Worm (Caenorhabditis elegans) whole organism, early embryonic: ENCODE data around the gene pho-10.

Experiments used
- B0310.2 ChIP-seq: sonication (generic microtip); optimal IDR thresholded peaks from 2 replicates; lab custom pipeline; 2016; ENCODE audit warnings: mild to moderate bottlenecking, missing genetic modification characterization, missing compliant biosample characterization
- F13C5.2 ChIP-seq: sonication (generic microtip); optimal IDR thresholded peaks from 2 replicates; lab custom pipeline; 2017; ENCODE audit warnings: mild to moderate bottlenecking, missing genetic modification characterization, inconsistent platforms, missing compliant biosample characterization
- aly-1 ChIP-seq: sonication (generic microtip); optimal IDR thresholded peaks from 2 replicates; lab custom pipeline; 2016; ENCODE audit warnings: missing genetic modification characterization, missing compliant biosample characterization
- ama-1 ChIP-seq: fragments of 150-350 bp; optimal IDR thresholded peaks from 2 replicates; lab custom pipeline; 2014
- ceh-13 ChIP-seq: fragments of 200-800 bp; sonication (Bioruptor generic); optimal IDR thresholded peaks from 2 replicates; lab custom pipeline; 2018; ENCODE audit warnings: mild to moderate bottlenecking, missing genetic modification characterization, missing compliant biosample characterization
- ceh-36 ChIP-seq: sonication (generic microtip); optimal IDR thresholded peaks from 2 replicates; lab custom pipeline; 2016; ENCODE audit warnings: missing genetic modification characterization, inconsistent platforms, missing compliant biosample characterization
- ets-7 ChIP-seq: sonication (generic microtip); optimal IDR thresholded peaks from 2 replicates; lab custom pipeline; 2016; ENCODE audit warnings: missing genotype, missing genetic modification characterization, missing compliant biosample characterization
- flt-1 ChIP-seq: fragments of 200-800 bp; sonication (Bioruptor generic); IDR thresholded peaks from 2 replicates; pipeline ENCODE4 v1.3.6; 2022; ENCODE audit warnings: missing genetic modification characterization, missing compliant biosample characterization
- hmbx-1 ChIP-seq: sonication (generic microtip); optimal IDR thresholded peaks from 2 replicates; lab custom pipeline; 2016; ENCODE audit warnings: mild to moderate bottlenecking, missing genetic modification characterization, missing compliant biosample characterization
- hmg-4 ChIP-seq: fragments of 200-800 bp; sonication (Bioruptor generic); optimal IDR thresholded peaks from 2 replicates; lab custom pipeline; 2018; ENCODE audit warnings: mild to moderate bottlenecking, missing genetic modification characterization, missing compliant biosample characterization
- hnd-1 ChIP-seq: sonication (generic microtip); optimal IDR thresholded peaks from 2 replicates; lab custom pipeline; 2016; ENCODE audit warnings: missing genetic modification characterization, missing compliant biosample characterization
- pes-1 ChIP-seq: fragments of 200-800 bp; sonication (Bioruptor generic); IDR thresholded peaks from 2 replicates; pipeline ENCODE4 v1.3.6; 2022; ENCODE audit warnings: missing genetic modification reagents, missing genetic modification characterization, missing compliant biosample characterization
- scrt-1 ChIP-seq: fragments of 200-800 bp; sonication (Bioruptor generic); IDR thresholded peaks from 2 replicates; pipeline ENCODE4 v1.3.6; 2022; ENCODE audit warnings: missing genetic modification characterization, missing compliant biosample characterization
- sea-1 ChIP-seq: fragments of 200-800 bp; sonication (Bioruptor generic); conservative IDR thresholded peaks from 2 replicates; pipeline ENCODE4 v1.3.6; 2022; ENCODE audit warnings: missing genetic modification characterization, missing compliant biosample characterization
- tbx-11 ChIP-seq: fragments of 200-800 bp; sonication (Bioruptor generic); IDR thresholded peaks from 2 replicates; pipeline ENCODE4 v1.3.6; 2022; ENCODE audit warnings: missing genetic modification characterization, missing compliant biosample characterization
- tbx-37 ChIP-seq: fragments of 200-800 bp; sonication (Bioruptor generic); conservative IDR thresholded peaks from 2 replicates; pipeline ENCODE4 v1.3.6; 2022; ENCODE audit warnings: missing genetic modification reagents, missing genetic modification characterization, missing compliant biosample characterization
- tra-4 ChIP-seq: sonication (generic microtip); optimal IDR thresholded peaks from 2 replicates; lab custom pipeline; 2017; ENCODE audit warnings: missing genetic modification characterization, missing compliant biosample characterization

Gene pho-10

ce11 chrII:9920468-9920867, at the start of gene pho-10:
pho-10 (minus strand) TSS chrII:9920568.
- no peak for TF ChIP-seq tbx-37
- TF ChIP-seq F13C5.2 (tag; lab: Kevin White, UChicago): no peak
- no peak for TF ChIP-seq B0310.2
- no peak for TF ChIP-seq tbx-11
- no peak for TF ChIP-seq sea-1 (GFP tag; lab: Robert Waterston, UW)

- 0 out of 2 replicates have a peak, but pooled peaks have one; percentile 33 for TF ChIP-seq pes-1 (GFP tag; lab: Robert Waterston, UW)
- no peak for TF ChIP-seq scrt-1 (GFP tag; lab: Robert Waterston, UW)
- no peak for TF ChIP-seq ets-7 (tag; lab: Kevin White, UChicago)
- TF ChIP-seq flt-1 (GFP tag; lab: Robert Waterston, UW): no peak
- no peak for TF ChIP-seq B0310.2
- TF ChIP-seq sea-1 (GFP tag; lab: Robert Waterston, UW): no peak
- TF ChIP-seq aly-1 (tag; lab: Kevin White, UChicago): no peak
- TF ChIP-seq F13C5.2 (tag; lab: Kevin White, UChicago): no peak
- peak; percentile 57; the same call in 1 of the 2 replicates for TF ChIP-seq tbx-37
- no peak for TF ChIP-seq hmbx-1
- TF ChIP-seq ceh-13 (GFP tag; lab: Kevin White, UChicago): no peak
- no peak for TF ChIP-seq tra-4 (tag; lab: Kevin White, UChicago)
Measured at ce11 chrII:9967999-9968706, 47.8 kb upstream of the pho-10 start, which contains the start of the genes R53.4 and psf-1. R53.4 (minus strand) TSS chrII:9968049. psf-1 (plus strand) TSS chrII:9968673.

ce11 chrII:9966954-9967353, 46.6 kb upstream of the pho-10 start, which contains the start of gene dtmk-1:
dtmk-1 (minus strand) TSS chrII:9967099.
- TF ChIP-seq B0310.2 (no peak), hnd-1 (tag; lab: Kevin White, UChicago) (no peak), ets-7 (tag; lab: Kevin White, UChicago) (no peak), F13C5.2 (tag; lab: Kevin White, UChicago) (no peak), pes-1 (GFP tag; lab: Robert Waterston, UW) (no peak)

- TF ChIP-seq sea-1 (GFP tag; lab: Robert Waterston, UW): no peak
- TF ChIP-seq hnd-1 (tag; lab: Kevin White, UChicago): no peak
- no peak for TF ChIP-seq tbx-11
- no peak for TF ChIP-seq aly-1 (tag; lab: Kevin White, UChicago)
- TF ChIP-seq ets-7 (tag; lab: Kevin White, UChicago): no peak
- no peak for TF ChIP-seq B0310.2
- TF ChIP-seq tra-4 (tag; lab: Kevin White, UChicago): no peak
- TF ChIP-seq ama-1: no peak
- no peak for TF ChIP-seq F13C5.2 (tag; lab: Kevin White, UChicago)
- no peak for TF ChIP-seq tbx-37
- TF ChIP-seq pes-1 (GFP tag; lab: Robert Waterston, UW): no peak
- TF ChIP-seq ceh-36 (tag; lab: Kevin White, UChicago): no peak
- no peak for TF ChIP-seq flt-1 (GFP tag; lab: Robert Waterston, UW)
- TF ChIP-seq hmbx-1: no peak
- no peak for TF ChIP-seq scrt-1 (GFP tag; lab: Robert Waterston, UW)
Measured at ce11 chrII:9965325-9965724, 45.0 kb upstream of the pho-10 start.

- TF ChIP-seq ceh-36 (tag; lab: Kevin White, UChicago) (no peak), flt-1 (GFP tag; lab: Robert Waterston, UW) (no peak), sea-1 (GFP tag; lab: Robert Waterston, UW) (no peak), ama-1 (no peak)
Measured at ce11 chrII:9963808-9964207, 43.4 kb upstream of the pho-10 start.

- no peak for TF ChIP-seq hmbx-1
- TF ChIP-seq ama-1: no peak
- no peak for TF ChIP-seq B0310.2
- no peak for TF ChIP-seq tbx-11
- no peak for TF ChIP-seq sea-1 (GFP tag; lab: Robert Waterston, UW)
- TF ChIP-seq aly-1 (tag; lab: Kevin White, UChicago): no peak
- no peak for TF ChIP-seq F13C5.2 (tag; lab: Kevin White, UChicago)
- no peak for TF ChIP-seq ceh-13 (GFP tag; lab: Kevin White, UChicago)
- TF ChIP-seq flt-1 (GFP tag; lab: Robert Waterston, UW): no peak
- TF ChIP-seq tbx-37: no peak
- no peak for TF ChIP-seq tra-4 (tag; lab: Kevin White, UChicago)
- no peak for TF ChIP-seq scrt-1 (GFP tag; lab: Robert Waterston, UW)
- TF ChIP-seq ceh-36 (tag; lab: Kevin White, UChicago): no peak
- no peak for TF ChIP-seq pes-1 (GFP tag; lab: Robert Waterston, UW)
- TF ChIP-seq ets-7 (tag; lab: Kevin White, UChicago): no peak
- TF ChIP-seq hnd-1 (tag; lab: Kevin White, UChicago): no peak
- TF ChIP-seq hmg-4 (GFP tag; lab: Kevin White, UChicago): no peak
Measured at ce11 chrII:9960127-9960526, 39.8 kb upstream of the pho-10 start.

ce11 chrII:9956116-9956515, 35.7 kb upstream of the pho-10 start:
- TF ChIP-seq tbx-11 (no peak), hnd-1 (tag; lab: Kevin White, UChicago) (no peak), B0310.2 (no peak), ceh-36 (tag; lab: Kevin White, UChicago) (no peak), F13C5.2 (tag; lab: Kevin White, UChicago) (no peak), tbx-37 (no peak), aly-1 (tag; lab: Kevin White, UChicago) (no peak), pes-1 (GFP tag; lab: Robert Waterston, UW) (no peak), tra-4 (tag; lab: Kevin White, UChicago) (no peak), flt-1 (GFP tag; lab: Robert Waterston, UW) (no peak), scrt-1 (GFP tag; lab: Robert Waterston, UW) (no peak), ama-1 (no peak), sea-1 (GFP tag; lab: Robert Waterston, UW) (no peak), ets-7 (tag; lab: Kevin White, UChicago) (no peak), hmbx-1 (no peak)
